Worm (Caenorhabditis elegans) whole organism, L2 larva: ENCODE measurements around the gene immp-1.

Source experiments
- C34F6.9 ChIP-seq: fragments of 150-350 bp; optimal IDR thresholded peaks from 2 replicates; lab custom pipeline; 2014; ENCODE audit warnings: missing biosample characterization, missing genetic modification characterization
- F13H6.1 ChIP-seq: sonication (generic microtip); optimal IDR thresholded peaks from 2 replicates; lab custom pipeline; 2016; ENCODE audit warnings: missing genetic modification characterization, missing compliant biosample characterization
- R02D3.7 ChIP-seq: fragments of 150-350 bp; optimal IDR thresholded peaks from 2 replicates; lab custom pipeline; 2014; ENCODE audit warnings: missing biosample characterization, missing genetic modification characterization
- Y55F3AM.14 ChIP-seq: fragments of 200-800 bp; sonication (Bioruptor generic); optimal IDR thresholded peaks from 2 replicates; lab custom pipeline; 2018; ENCODE audit warnings: mild to moderate bottlenecking, missing genetic modification characterization, missing compliant biosample characterization
- ZK546.5 ChIP-seq: sonication (generic microtip); optimal IDR thresholded peaks from 2 replicates; lab custom pipeline; 2017; ENCODE audit warnings: missing biosample characterization, missing genetic modification characterization
- alr-1 ChIP-seq: fragments of 150-350 bp; optimal IDR thresholded peaks from 2 replicates; lab custom pipeline; 2014; ENCODE audit warnings: missing biosample characterization, missing genetic modification characterization
- aly-2 ChIP-seq: fragments of 150-350 bp; optimal IDR thresholded peaks from 2 replicates; lab custom pipeline; 2014; ENCODE audit warnings: missing biosample characterization, missing genetic modification characterization
- ama-1 ChIP-seq: fragments of 150-350 bp; optimal IDR thresholded peaks from 2 replicates; lab custom pipeline; 2018; ENCODE audit warnings: inconsistent platforms
- blmp-1 ChIP-seq: sonication (generic microtip); optimal IDR thresholded peaks from 2 replicates; lab custom pipeline; 2017; ENCODE audit warnings: missing genetic modification characterization, mild to moderate bottlenecking, missing compliant biosample characterization, antibody characterized with exemption, moderate library complexity; ENCODE audit not compliant: insufficient read depth
- ceh-16 ChIP-seq: fragments of 150-350 bp; optimal IDR thresholded peaks from 2 replicates; lab custom pipeline; 2014; ENCODE audit warnings: missing biosample characterization, missing genetic modification characterization
- ceh-82 ChIP-seq: fragments of 150-350 bp; optimal IDR thresholded peaks from 2 replicates; lab custom pipeline; 2014; ENCODE audit warnings: missing biosample characterization, missing genetic modification characterization
- crh-2 ChIP-seq: sonication (generic microtip); optimal IDR thresholded peaks from 2 replicates; lab custom pipeline; 2017; ENCODE audit warnings: missing biosample characterization, missing genetic modification characterization
- dmd-4 ChIP-seq: sonication (generic microtip); optimal IDR thresholded peaks from 2 replicates; lab custom pipeline; 2017; ENCODE audit warnings: missing biosample characterization, missing genetic modification characterization
- egl-27 ChIP-seq: sonication (generic microtip); optimal IDR thresholded peaks from 3 replicates; lab custom pipeline; 2017; ENCODE audit warnings: missing biosample characterization, missing genetic modification reagents, missing genetic modification characterization
- elt-1 ChIP-seq: fragments of 150-350 bp; optimal IDR thresholded peaks from 2 replicates; lab custom pipeline; 2014; ENCODE audit warnings: missing biosample characterization, missing genetic modification characterization
- elt-3 ChIP-seq: sonication (generic microtip); optimal IDR thresholded peaks from 2 replicates; lab custom pipeline; 2017; ENCODE audit warnings: missing biosample characterization, missing genetic modification characterization
- fos-1 ChIP-seq: fragments of 150-350 bp; optimal IDR thresholded peaks from 2 replicates; lab custom pipeline; 2014; ENCODE audit warnings: missing biosample characterization, missing genetic modification characterization
- gmeb-1 ChIP-seq: fragments of 150-350 bp; optimal IDR thresholded peaks from 2 replicates; lab custom pipeline; 2014; ENCODE audit warnings: missing biosample characterization, missing genetic modification characterization
- lin-11 ChIP-seq: fragments of 150-350 bp; sonication (generic microtip); optimal IDR thresholded peaks from 2 replicates; lab custom pipeline; 2014; ENCODE audit warnings: missing biosample characterization, missing genetic modification characterization, inconsistent platforms, mixed read lengths
- lin-13 ChIP-seq: fragments of 150-350 bp; optimal IDR thresholded peaks from 2 replicates; lab custom pipeline; 2014; ENCODE audit warnings: missing biosample characterization, missing genetic modification reagents, missing genetic modification characterization
- lin-39 ChIP-seq: fragments of 150-350 bp; optimal IDR thresholded peaks from 2 replicates; lab custom pipeline; 2014; ENCODE audit warnings: missing biosample characterization, missing genetic modification reagents, missing genetic modification characterization
- lsy-2 ChIP-seq, 2 experiments: fragments of 150-350 bp in 1 of 2; sonication (generic microtip) in 1 of 2; optimal IDR thresholded peaks; 2 replicates each; lab custom pipeline; 2014 to 2017; ENCODE audit warnings: missing biosample characterization in 2 of 2, missing genetic modification characterization in 2 of 2
- mab-5 ChIP-seq: fragments of 150-350 bp; optimal IDR thresholded peaks from 2 replicates; lab custom pipeline; 2014; ENCODE audit warnings: missing biosample characterization, missing genetic modification characterization
- mbf-1 ChIP-seq: sonication (generic microtip); optimal IDR thresholded peaks from 2 replicates; lab custom pipeline; 2017; ENCODE audit warnings: missing biosample characterization, missing genetic modification characterization
- mdl-1 ChIP-seq, 2 experiments: fragments of 150-350 bp in 1 of 2; sonication (generic microtip) in 1 of 2; optimal IDR thresholded peaks; 2 replicates each; lab custom pipeline; 2017; ENCODE audit warnings: missing biosample characterization in 2 of 2, missing genetic modification characterization in 2 of 2
- nhr-10 ChIP-seq: sonication (generic microtip); optimal IDR thresholded peaks from 2 replicates; lab custom pipeline; 2017; ENCODE audit warnings: missing biosample characterization, missing genetic modification characterization
- nhr-11 ChIP-seq: fragments of 150-350 bp; optimal IDR thresholded peaks from 2 replicates; lab custom pipeline; 2014; ENCODE audit warnings: missing biosample characterization, missing genetic modification characterization
- nhr-12 ChIP-seq: fragments of 150-350 bp; optimal IDR thresholded peaks from 2 replicates; lab custom pipeline; 2014; ENCODE audit warnings: missing biosample characterization, missing genetic modification characterization
- nhr-129 ChIP-seq: fragments of 150-350 bp; optimal IDR thresholded peaks from 2 replicates; lab custom pipeline; 2014; ENCODE audit warnings: missing biosample characterization, missing genetic modification characterization
- nhr-21 ChIP-seq: fragments of 150-350 bp; optimal IDR thresholded peaks from 2 replicates; lab custom pipeline; 2014; ENCODE audit warnings: missing biosample characterization, missing genetic modification characterization
- nhr-23 ChIP-seq: fragments of 150-350 bp; optimal IDR thresholded peaks from 2 replicates; lab custom pipeline; 2014; ENCODE audit warnings: missing biosample characterization, missing genetic modification reagents, missing genetic modification characterization
- nhr-237 ChIP-seq: fragments of 150-350 bp; optimal IDR thresholded peaks from 2 replicates; lab custom pipeline; 2014; ENCODE audit warnings: missing biosample characterization, missing genetic modification characterization
- nhr-25 ChIP-seq: fragments of 150-350 bp; sonication (generic microtip); optimal IDR thresholded peaks from 3 replicates; lab custom pipeline; 2014; ENCODE audit warnings: missing biosample characterization, missing genetic modification characterization
- nhr-6 ChIP-seq: fragments of 150-350 bp; optimal IDR thresholded peaks from 2 replicates; lab custom pipeline; 2014; ENCODE audit warnings: missing biosample characterization, missing genetic modification characterization
- nhr-77 ChIP-seq: fragments of 150-350 bp; optimal IDR thresholded peaks from 2 replicates; lab custom pipeline; 2014; ENCODE audit warnings: missing biosample characterization, missing genetic modification characterization
- peb-1 ChIP-seq: fragments of 150-350 bp; optimal IDR thresholded peaks from 2 replicates; lab custom pipeline; 2014; ENCODE audit warnings: missing biosample characterization, missing genetic modification characterization
- sem-4 ChIP-seq: fragments of 150-350 bp; optimal IDR thresholded peaks from 2 replicates; lab custom pipeline; 2014; ENCODE audit warnings: missing biosample characterization, missing genetic modification reagents, missing genetic modification characterization
- skn-1 ChIP-seq: sonication (generic microtip); optimal IDR thresholded peaks from 2 replicates; lab custom pipeline; 2017; ENCODE audit warnings: missing biosample characterization, missing genetic modification characterization
- sma-3 ChIP-seq: sonication (generic microtip); optimal IDR thresholded peaks from 2 replicates; lab custom pipeline; 2016; ENCODE audit warnings: missing genetic modification reagents, missing genetic modification characterization, missing compliant biosample characterization
- sma-9 ChIP-seq, 2 experiments: fragments of 150-350 bp in 1 of 2; sonication (generic microtip) in 1 of 2; optimal IDR thresholded peaks; 2 replicates each; lab custom pipeline; 2014 to 2016; ENCODE audit warnings: missing genetic modification characterization in 2 of 2, mild to moderate bottlenecking in 1 of 2, missing biosample characterization in 1 of 2, missing compliant biosample characterization in 1 of 2, missing genetic modification reagents in 1 of 2, moderate library complexity in 1 of 2
- snpc-4 ChIP-seq: fragments of 150-350 bp; optimal IDR thresholded peaks from 2 replicates; lab custom pipeline; 2014; ENCODE audit warnings: missing biosample characterization, missing genetic modification characterization
- unc-39 ChIP-seq: fragments of 150-350 bp; optimal IDR thresholded peaks from 2 replicates; lab custom pipeline; 2014; ENCODE audit warnings: missing biosample characterization, missing genetic modification characterization
- unc-55 ChIP-seq: fragments of 150-350 bp; sonication (generic microtip); optimal IDR thresholded peaks from 3 replicates; lab custom pipeline; 2014; ENCODE audit warnings: missing biosample characterization, missing genetic modification reagents, missing genetic modification characterization
- unc-62 ChIP-seq: fragments of 150-350 bp; optimal IDR thresholded peaks from 2 replicates; lab custom pipeline; 2014; ENCODE audit warnings: missing biosample characterization, missing genetic modification reagents, missing genetic modification characterization
- zag-1 ChIP-seq: fragments of 150-350 bp; optimal IDR thresholded peaks from 2 replicates; lab custom pipeline; 2014; ENCODE audit warnings: missing biosample characterization, missing genetic modification characterization
- ztf-1 ChIP-seq: fragments of 200-800 bp; sonication (Bioruptor generic); conservative IDR thresholded peaks from 2 replicates; pipeline ENCODE4 v1.3.6; 2022; ENCODE audit warnings: missing genetic modification characterization, missing compliant biosample characterization
- ztf-11 ChIP-seq: sonication (generic microtip); optimal IDR thresholded peaks from 2 replicates; lab custom pipeline; 2017; ENCODE audit warnings: missing biosample characterization, missing genetic modification characterization
- ztf-4 ChIP-seq: fragments of 150-350 bp; optimal IDR thresholded peaks from 2 replicates; lab custom pipeline; 2014; ENCODE audit warnings: missing biosample characterization, missing genetic modification characterization

immp-1 gene

DNA sequence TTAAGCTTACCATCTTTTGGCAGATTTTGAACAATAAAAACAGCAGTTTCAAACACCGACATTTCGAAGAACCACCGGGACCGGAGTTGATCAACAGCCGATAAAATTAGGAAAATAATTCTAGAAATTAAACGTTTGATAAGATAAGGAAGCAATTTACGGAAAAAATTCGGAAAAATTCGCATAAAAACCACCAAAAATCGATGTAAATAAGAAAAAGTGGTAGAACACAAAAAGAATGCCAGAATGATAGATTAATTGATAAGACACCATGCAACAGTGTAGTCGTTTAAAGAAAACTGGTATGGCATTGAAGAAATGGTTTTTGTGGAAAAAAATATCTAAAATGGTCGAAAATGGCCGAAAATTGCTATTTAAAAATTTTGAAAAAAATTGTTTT lies 47.7 kb downstream of the immp-1 start, which contains the start of gene maa-1 (continued):
- TF ChIP-seq skn-1 = no peak
- no peak for TF ChIP-seq unc-62 (GFP tag; lab: Kevin White, UChicago)

DNA sequence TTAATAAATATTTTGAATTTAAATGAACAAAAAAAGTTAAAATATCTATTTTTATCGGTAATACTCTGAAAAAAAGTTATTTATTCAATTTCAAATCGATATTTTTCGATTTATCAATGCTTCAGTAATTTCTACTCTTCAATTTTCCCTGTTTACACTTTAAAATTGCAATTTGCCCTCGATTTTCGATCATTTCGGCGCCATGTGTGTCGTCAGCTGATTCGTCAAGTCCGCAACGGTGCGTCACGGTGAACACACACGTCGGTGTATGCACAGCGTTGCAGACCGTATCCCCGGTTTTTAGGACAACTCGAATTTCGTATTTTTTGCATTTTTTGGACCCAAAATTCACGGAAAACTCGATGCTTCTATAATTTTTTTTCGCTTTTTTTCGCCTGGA lies 48.5 kb downstream of the immp-1 start, which contains the start of gene C18D11.3:
TSS of gene C18D11.3 (plus strand) at position 189 of the 400 bp plus-strand sequence.
- TF ChIP-seq dmd-4 (tag; lab: Kevin White, UChicago) (no peak), fos-1 (tag; lab: Kevin White, UChicago) (peak; percentile 86), F13H6.1 (tag; lab: Kevin White, UChicago) (peak; percentile 81), mdl-1 (tag; optimal IDR thresholded peaks at IDR 0.05; lab: Kevin White, UChicago) (peak in 1 of 2 experiments; percentile 63), lsy-2 (tag; optimal IDR thresholded peaks at IDR 0.05; lab: Kevin White, UChicago) (peak; percentile 90 to 98), elt-1 (no peak), nhr-23 (no peak), Y55F3AM.14 (GFP tag; lab: Kevin White, UChicago) (no peak), nhr-77 (no peak), nhr-237 (tag; lab: Kevin White, UChicago) (no peak), lin-13 (GFP tag; lab: Kevin White, UChicago) (peak; percentile 84), nhr-6 (tag; lab: Kevin White, UChicago) (no peak), ztf-11 (tag; lab: Kevin White, UChicago) (no peak), blmp-1 (no peak), nhr-129 (peak; percentile 92), mab-5 (tag; lab: Kevin White, UChicago) (no peak), ceh-82 (tag; lab: Kevin White, UChicago) (no peak), nhr-25 (peak; percentile 85), unc-62 (GFP tag; lab: Kevin White, UChicago) (no peak), sem-4 (tag; lab: Kevin White, UChicago) (peak; percentile 84), alr-1 (no peak), lin-11 (tag; lab: Kevin White, UChicago) (peak; percentile 90), ztf-1 (GFP tag; lab: Robert Waterston, UW) (no peak), aly-2 (no peak), C34F6.9 (peak; percentile 94), ztf-4 (tag; lab: Kevin White, UChicago) (peak; percentile 49), nhr-21 (tag; lab: Kevin White, UChicago) (peak; percentile 77), unc-39 (tag; lab: Kevin White, UChicago) (no peak), elt-3 (tag; lab: Kevin White, UChicago) (no peak), ZK546.5 (tag; lab: Kevin White, UChicago) (no peak), egl-27 (peak; percentile 60), gmeb-1 (tag; lab: Kevin White, UChicago) (peak; percentile 76), zag-1 (tag; lab: Kevin White, UChicago) (peak; percentile 16), crh-2 (tag; lab: Kevin White, UChicago) (peak; percentile 88), unc-55 (peak; percentile 87), nhr-10 (tag; lab: Kevin White, UChicago) (peak; percentile 24), skn-1 (no peak), nhr-11 (tag; lab: Kevin White, UChicago) (no peak), peb-1 (tag; lab: Kevin White, UChicago) (no peak), nhr-12 (no peak), sma-9 (GFP tag; optimal IDR thresholded peaks at IDR 0.05; lab: Kevin White, UChicago) (peak; percentile 90), sma-9 (tag; optimal IDR thresholded peaks at IDR 0.05; lab: Kevin White, UChicago) (no peak), lin-39 (tag; lab: Kevin White, UChicago) (no peak), ama-1 (lab: Kevin White, UChicago) (no peak), snpc-4 (peak; percentile 78), sma-3 (peak; percentile 82), ceh-16 (tag; lab: Kevin White, UChicago) (peak; percentile 38), R02D3.7 (tag; lab: Kevin White, UChicago) (no peak), mbf-1 (no peak)
